Worm (Caenorhabditis elegans) whole organism, young adult: ENCODE results near the gene ZK673.2.

Experiments
- ama-1 ChIP-seq, 3 experiments: fragments of 150-350 bp in 1 of 3; sonication (generic microtip) in 2 of 3; optimal IDR thresholded peaks; 2 replicates each; lab custom pipeline; 2014 to 2018; ENCODE audit warnings: missing biosample characterization in 2 of 3, missing genetic modification characterization in 2 of 3, missing genetic modification reagents in 2 of 3
- ceh-91 ChIP-seq: fragments of 200-800 bp; sonication (Bioruptor generic); IDR thresholded peaks from 2 replicates; pipeline ENCODE4 v1.3.6; 2022; ENCODE audit warnings: missing genetic modification reagents, missing genetic modification characterization, missing compliant biosample characterization
- ekl-4 ChIP-seq: fragments of 200-800 bp; sonication (Bioruptor generic); IDR thresholded peaks from 2 replicates; pipeline ENCODE4 v1.3.6; 2022; ENCODE audit warnings: missing genetic modification reagents, missing genetic modification characterization, missing compliant biosample characterization
- madf-6 ChIP-seq: fragments of 200-800 bp; sonication (Bioruptor generic); IDR thresholded peaks from 2 replicates; pipeline ENCODE4 v1.3.6; 2022; ENCODE audit warnings: missing genetic modification reagents, missing genetic modification characterization, missing compliant biosample characterization
- mes-4 ChIP-seq: sonication (generic microtip); optimal IDR thresholded peaks from 2 replicates; lab custom pipeline; 2016; ENCODE audit warnings: missing genotype, missing genetic modification characterization, missing compliant biosample characterization
- rcor-1 ChIP-seq: fragments of 200-800 bp; sonication (Bioruptor generic); IDR thresholded peaks from 2 replicates; pipeline ENCODE4 v1.3.6; 2022; ENCODE audit warnings: missing genetic modification reagents, missing genetic modification characterization, missing compliant biosample characterization
- sea-2 ChIP-seq: fragments of 200-800 bp; sonication (Bioruptor generic); IDR thresholded peaks from 2 replicates; pipeline ENCODE4 v1.3.6; 2022; ENCODE audit warnings: missing genetic modification characterization, missing compliant biosample characterization
- unc-62 ChIP-seq: fragments of 150-350 bp; optimal IDR thresholded peaks from 2 replicates; lab custom pipeline; 2014; ENCODE audit warnings: missing biosample characterization, missing genetic modification reagents, missing genetic modification characterization
- ztf-18 ChIP-seq: sonication (generic microtip); optimal IDR thresholded peaks from 2 replicates; lab custom pipeline; 2016; ENCODE audit warnings: missing genotype, mild to moderate bottlenecking, missing genetic modification characterization, missing compliant biosample characterization

ce11 chrII:10481824-10482556, 33.9 kb downstream of the ZK673.2 start, which contains the start of the genes clec-60 and ZK666.11:
- TF ChIP-seq madf-6 (GFP tag; lab: Robert Waterston, UW) = no peak
- TF ChIP-seq rcor-1 (GFP tag; lab: Robert Waterston, UW) = no peak
- no peak for TF ChIP-seq ama-1 (optimal IDR thresholded peaks at IDR 0.05; lab: Kevin White, UChicago)
- TF ChIP-seq ama-1 (GFP tag; optimal IDR thresholded peaks at IDR 0.05; lab: Kevin White, UChicago) = no peak
- TF ChIP-seq unc-62 (GFP tag; lab: Kevin White, UChicago) = no peak
- TF ChIP-seq sea-2 (GFP tag; lab: Robert Waterston, UW) = no peak
- no peak for TF ChIP-seq ztf-18 (tag; lab: Kevin White, UChicago)
- TF ChIP-seq mes-4 (tag; lab: Kevin White, UChicago) = no peak
- TF ChIP-seq ceh-91 = no peak
- TF ChIP-seq ekl-4 (GFP tag; lab: Robert Waterston, UW) = no peak
